Fruit fly (Drosophila melanogaster): ENCODE results near the gene CG5516.

DNA sequence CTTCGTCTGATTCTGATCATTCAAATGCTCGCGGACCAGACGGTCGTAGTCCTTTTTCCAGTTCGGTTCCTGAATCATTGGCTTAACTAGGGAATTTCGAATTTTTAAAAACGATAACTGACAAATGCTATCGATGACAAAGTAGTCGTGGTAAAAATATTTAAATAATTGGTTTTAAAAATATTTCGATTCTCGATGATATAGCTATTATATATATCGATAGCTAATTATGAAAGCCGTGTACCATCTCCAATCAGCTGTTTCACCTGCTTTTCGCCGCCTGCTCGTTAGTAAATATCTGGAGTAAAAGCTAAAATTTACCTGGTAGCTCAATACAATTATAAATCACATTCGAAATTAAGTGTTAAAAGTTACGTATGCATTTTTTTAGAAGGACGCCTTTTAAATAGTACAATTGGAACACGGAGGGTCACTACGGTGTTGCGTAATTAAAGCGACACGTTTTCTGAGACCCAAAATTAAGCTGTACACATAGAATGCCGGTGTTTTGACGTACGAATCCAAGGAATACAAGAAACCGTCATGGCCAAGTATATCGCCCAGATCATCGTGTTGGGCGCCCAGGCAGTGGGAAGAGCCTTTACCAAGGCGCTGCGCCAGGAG, 30.0 kb upstream of the CG5516 start, which contains the start of the genes CG5478 and blp:
- TF ChIP-seq CG8478 (optimal IDR thresholded peaks at IDR 0.05), result no peak
- TF ChIP-seq CTCF (optimal IDR thresholded peaks at IDR 0.05), result no peak

Data from S2 (cell line).